Worm (Caenorhabditis elegans) whole organism, L2 larva: ENCODE data around the gene top-2.
A peak's percentile ranks its signal among the peaks of the same experiment; 100 is the strongest.

Experiments
- C34F6.9 ChIP-seq: fragments of 150-350 bp; optimal IDR thresholded peaks from 2 replicates; lab custom pipeline; 2014; ENCODE audit warnings: missing biosample characterization, missing genetic modification characterization
- F13H6.1 ChIP-seq: sonication (generic microtip); optimal IDR thresholded peaks from 2 replicates; lab custom pipeline; 2016; ENCODE audit warnings: missing genetic modification characterization, missing compliant biosample characterization
- ZK546.5 ChIP-seq: sonication (generic microtip); optimal IDR thresholded peaks from 2 replicates; lab custom pipeline; 2017; ENCODE audit warnings: missing biosample characterization, missing genetic modification characterization
- alr-1 ChIP-seq: fragments of 150-350 bp; optimal IDR thresholded peaks from 2 replicates; lab custom pipeline; 2014; ENCODE audit warnings: missing biosample characterization, missing genetic modification characterization
- ama-1 ChIP-seq: fragments of 150-350 bp; optimal IDR thresholded peaks from 2 replicates; lab custom pipeline; 2018; ENCODE audit warnings: inconsistent platforms
- blmp-1 ChIP-seq: sonication (generic microtip); optimal IDR thresholded peaks from 2 replicates; lab custom pipeline; 2017; ENCODE audit warnings: missing genetic modification characterization, mild to moderate bottlenecking, missing compliant biosample characterization, antibody characterized with exemption, moderate library complexity; ENCODE audit not compliant: insufficient read depth
- ceh-16 ChIP-seq: fragments of 150-350 bp; optimal IDR thresholded peaks from 2 replicates; lab custom pipeline; 2014; ENCODE audit warnings: missing biosample characterization, missing genetic modification characterization
- ceh-82 ChIP-seq: fragments of 150-350 bp; optimal IDR thresholded peaks from 2 replicates; lab custom pipeline; 2014; ENCODE audit warnings: missing biosample characterization, missing genetic modification characterization
- egl-27 ChIP-seq: sonication (generic microtip); optimal IDR thresholded peaks from 3 replicates; lab custom pipeline; 2017; ENCODE audit warnings: missing biosample characterization, missing genetic modification reagents, missing genetic modification characterization
- elt-3 ChIP-seq: sonication (generic microtip); optimal IDR thresholded peaks from 2 replicates; lab custom pipeline; 2017; ENCODE audit warnings: missing biosample characterization, missing genetic modification characterization
- fos-1 ChIP-seq: fragments of 150-350 bp; optimal IDR thresholded peaks from 2 replicates; lab custom pipeline; 2014; ENCODE audit warnings: missing biosample characterization, missing genetic modification characterization
- gmeb-1 ChIP-seq: fragments of 150-350 bp; optimal IDR thresholded peaks from 2 replicates; lab custom pipeline; 2014; ENCODE audit warnings: missing biosample characterization, missing genetic modification characterization
- lin-11 ChIP-seq: fragments of 150-350 bp; sonication (generic microtip); optimal IDR thresholded peaks from 2 replicates; lab custom pipeline; 2014; ENCODE audit warnings: missing biosample characterization, missing genetic modification characterization, inconsistent platforms, mixed read lengths
- lin-39 ChIP-seq: fragments of 150-350 bp; optimal IDR thresholded peaks from 2 replicates; lab custom pipeline; 2014; ENCODE audit warnings: missing biosample characterization, missing genetic modification reagents, missing genetic modification characterization
- lsy-2 ChIP-seq, 2 experiments: fragments of 150-350 bp in 1 of 2; sonication (generic microtip) in 1 of 2; optimal IDR thresholded peaks; 2 replicates each; lab custom pipeline; 2014 to 2017; ENCODE audit warnings: missing biosample characterization in 2 of 2, missing genetic modification characterization in 2 of 2
- mab-5 ChIP-seq: fragments of 150-350 bp; optimal IDR thresholded peaks from 2 replicates; lab custom pipeline; 2014; ENCODE audit warnings: missing biosample characterization, missing genetic modification characterization
- mbf-1 ChIP-seq: sonication (generic microtip); optimal IDR thresholded peaks from 2 replicates; lab custom pipeline; 2017; ENCODE audit warnings: missing biosample characterization, missing genetic modification characterization
- mdl-1 ChIP-seq, 2 experiments: fragments of 150-350 bp in 1 of 2; sonication (generic microtip) in 1 of 2; optimal IDR thresholded peaks; 2 replicates each; lab custom pipeline; 2017; ENCODE audit warnings: missing biosample characterization in 2 of 2, missing genetic modification characterization in 2 of 2
- nhr-10 ChIP-seq: sonication (generic microtip); optimal IDR thresholded peaks from 2 replicates; lab custom pipeline; 2017; ENCODE audit warnings: missing biosample characterization, missing genetic modification characterization
- nhr-12 ChIP-seq: fragments of 150-350 bp; optimal IDR thresholded peaks from 2 replicates; lab custom pipeline; 2014; ENCODE audit warnings: missing biosample characterization, missing genetic modification characterization
- nhr-129 ChIP-seq: fragments of 150-350 bp; optimal IDR thresholded peaks from 2 replicates; lab custom pipeline; 2014; ENCODE audit warnings: missing biosample characterization, missing genetic modification characterization
- nhr-21 ChIP-seq: fragments of 150-350 bp; optimal IDR thresholded peaks from 2 replicates; lab custom pipeline; 2014; ENCODE audit warnings: missing biosample characterization, missing genetic modification characterization
- nhr-23 ChIP-seq: fragments of 150-350 bp; optimal IDR thresholded peaks from 2 replicates; lab custom pipeline; 2014; ENCODE audit warnings: missing biosample characterization, missing genetic modification reagents, missing genetic modification characterization
- nhr-237 ChIP-seq: fragments of 150-350 bp; optimal IDR thresholded peaks from 2 replicates; lab custom pipeline; 2014; ENCODE audit warnings: missing biosample characterization, missing genetic modification characterization
- nhr-25 ChIP-seq: fragments of 150-350 bp; sonication (generic microtip); optimal IDR thresholded peaks from 3 replicates; lab custom pipeline; 2014; ENCODE audit warnings: missing biosample characterization, missing genetic modification characterization
- nhr-77 ChIP-seq: fragments of 150-350 bp; optimal IDR thresholded peaks from 2 replicates; lab custom pipeline; 2014; ENCODE audit warnings: missing biosample characterization, missing genetic modification characterization
- skn-1 ChIP-seq: sonication (generic microtip); optimal IDR thresholded peaks from 2 replicates; lab custom pipeline; 2017; ENCODE audit warnings: missing biosample characterization, missing genetic modification characterization
- sma-3 ChIP-seq: sonication (generic microtip); optimal IDR thresholded peaks from 2 replicates; lab custom pipeline; 2016; ENCODE audit warnings: missing genetic modification reagents, missing genetic modification characterization, missing compliant biosample characterization
- sma-9 ChIP-seq, 2 experiments: fragments of 150-350 bp in 1 of 2; sonication (generic microtip) in 1 of 2; optimal IDR thresholded peaks; 2 replicates each; lab custom pipeline; 2014 to 2016; ENCODE audit warnings: missing genetic modification characterization in 2 of 2, mild to moderate bottlenecking in 1 of 2, missing biosample characterization in 1 of 2, missing compliant biosample characterization in 1 of 2, missing genetic modification reagents in 1 of 2, moderate library complexity in 1 of 2
- snpc-4 ChIP-seq: fragments of 150-350 bp; optimal IDR thresholded peaks from 2 replicates; lab custom pipeline; 2014; ENCODE audit warnings: missing biosample characterization, missing genetic modification characterization
- unc-55 ChIP-seq: fragments of 150-350 bp; sonication (generic microtip); optimal IDR thresholded peaks from 3 replicates; lab custom pipeline; 2014; ENCODE audit warnings: missing biosample characterization, missing genetic modification reagents, missing genetic modification characterization
- unc-62 ChIP-seq: fragments of 150-350 bp; optimal IDR thresholded peaks from 2 replicates; lab custom pipeline; 2014; ENCODE audit warnings: missing biosample characterization, missing genetic modification reagents, missing genetic modification characterization
- zag-1 ChIP-seq: fragments of 150-350 bp; optimal IDR thresholded peaks from 2 replicates; lab custom pipeline; 2014; ENCODE audit warnings: missing biosample characterization, missing genetic modification characterization
- ztf-1 ChIP-seq: fragments of 200-800 bp; sonication (Bioruptor generic); conservative IDR thresholded peaks from 2 replicates; pipeline ENCODE4 v1.3.6; 2022; ENCODE audit warnings: missing genetic modification characterization, missing compliant biosample characterization
- ztf-11 ChIP-seq: sonication (generic microtip); optimal IDR thresholded peaks from 2 replicates; lab custom pipeline; 2017; ENCODE audit warnings: missing biosample characterization, missing genetic modification characterization
- ztf-4 ChIP-seq: fragments of 150-350 bp; optimal IDR thresholded peaks from 2 replicates; lab custom pipeline; 2014; ENCODE audit warnings: missing biosample characterization, missing genetic modification characterization

The top-2 gene

ce11 chrII:11844072-11844471 is 30.9 kb upstream of the top-2 start:
- no peak for TF ChIP-seq nhr-77 (tag; lab: Kevin White, UChicago)
- TF ChIP-seq skn-1 (tag; lab: Kevin White, UChicago) = no peak
- TF ChIP-seq zag-1 (tag; lab: Kevin White, UChicago) = no peak

ce11 chrII:11844984-11845383 is 30.0 kb upstream of the top-2 start:
- TF ChIP-seq ceh-16 (tag; lab: Kevin White, UChicago) (no peak), ama-1 (lab: Kevin White, UChicago) (no peak), ceh-82 (tag; lab: Kevin White, UChicago) (no peak), ztf-4 (tag; lab: Kevin White, UChicago) (no peak), gmeb-1 (no peak), fos-1 (tag; lab: Kevin White, UChicago) (no peak), mab-5 (no peak), unc-62 (no peak), blmp-1 (tag; lab: Kevin White, UChicago) (no peak), lin-39 (tag; lab: Kevin White, UChicago) (no peak), sma-3 (no peak), unc-55 (GFP tag; lab: Kevin White, UChicago) (no peak), ZK546.5 (tag; lab: Kevin White, UChicago) (no peak), mdl-1 (tag; optimal IDR thresholded peaks at IDR 0.05; lab: Kevin White, UChicago) (no peak), lin-11 (tag; lab: Kevin White, UChicago) (no peak), snpc-4 (tag; lab: Kevin White, UChicago) (no peak), alr-1 (no peak), nhr-12 (tag; lab: Kevin White, UChicago) (no peak)

ce11 chrII:11845954-11846353 is 29.0 kb upstream of the top-2 start:
- TF ChIP-seq snpc-4 (tag; lab: Kevin White, UChicago) (peak; percentile 18), ama-1 (lab: Kevin White, UChicago) (peak; percentile 57), nhr-129 (tag; lab: Kevin White, UChicago) (no peak), F13H6.1 (tag; lab: Kevin White, UChicago) (no peak), egl-27 (tag; lab: Kevin White, UChicago) (no peak), nhr-21 (tag; lab: Kevin White, UChicago) (peak; percentile 52), C34F6.9 (tag; lab: Kevin White, UChicago) (no peak), elt-3 (no peak), sma-3 (no peak), lsy-2 (tag; optimal IDR thresholded peaks at IDR 0.05; lab: Kevin White, UChicago) (no peak), nhr-23 (tag; lab: Kevin White, UChicago) (no peak), ztf-1 (GFP tag; lab: Robert Waterston, UW) (no peak)
- TF ChIP-seq, all 48 proteins: peak for 3

ce11 chrII:11849572-11849971 is 25.4 kb upstream of the top-2 start:
- no peak for TF ChIP-seq egl-27 (tag; lab: Kevin White, UChicago)
- TF ChIP-seq nhr-12 (tag; lab: Kevin White, UChicago) = no peak
- TF ChIP-seq F13H6.1 (tag; lab: Kevin White, UChicago) = no peak
- peak; percentile 53 for TF ChIP-seq sma-9 (GFP tag; optimal IDR thresholded peaks at IDR 0.05; lab: Kevin White, UChicago)
- TF ChIP-seq sma-9 (tag; optimal IDR thresholded peaks at IDR 0.05; lab: Kevin White, UChicago) = no peak
- no peak for TF ChIP-seq ztf-11 (tag; lab: Kevin White, UChicago)
- peak; percentile 13 for TF ChIP-seq nhr-21 (tag; lab: Kevin White, UChicago)
- TF ChIP-seq skn-1 (tag; lab: Kevin White, UChicago) = no peak
- no peak for TF ChIP-seq mbf-1
- TF ChIP-seq nhr-25 (tag; lab: Kevin White, UChicago) = peak; percentile 21
- TF ChIP-seq nhr-10 (tag; lab: Kevin White, UChicago) = no peak
- TF ChIP-seq nhr-237 (tag; lab: Kevin White, UChicago) = no peak
- TF ChIP-seq lin-11 (tag; lab: Kevin White, UChicago) = no peak
- TF ChIP-seq lin-39 (tag; lab: Kevin White, UChicago) = no peak
